Worm (Caenorhabditis elegans): Measurements from ENCODE around the gene sri-40.
"Not testable (repeated sequence)": the region's sequence is repeated elsewhere in the genome, so short reads cannot be mapped to it uniquely, and the experiment has no call there.

sri-40 gene

ce11 chrII:3210365-3210764 is 32.6 kb downstream of the sri-40 start, which contains the start of gene ZC239.5:
ZC239.5 (plus strand) TSS chrII:3210665.
- TF ChIP-seq che-1 (tag; optimal IDR thresholded peaks at IDR 0.05) (no peak), hlh-8 (tag; optimal IDR thresholded peaks at IDR 0.05) (no peak), ceh-31 (tag; optimal IDR thresholded peaks at IDR 0.05) (no peak), ceh-19 (GFP tag; optimal IDR thresholded peaks at IDR 0.05) (no peak), tbx-7 (tag; optimal IDR thresholded peaks at IDR 0.05) (no peak), lin-11 (tag; optimal IDR thresholded peaks at IDR 0.05) (no peak), pha-4 (tag; optimal IDR thresholded peaks at IDR 0.05) (no peak), ceh-30 (tag; optimal IDR thresholded peaks at IDR 0.05) (no peak), nhr-232 (tag; optimal IDR thresholded peaks at IDR 0.05) (no peak), ceh-48 (tag; optimal IDR thresholded peaks at IDR 0.05) (no peak), pax-1 (tag; optimal IDR thresholded peaks at IDR 0.05) (no peak), ttx-3 (tag; optimal IDR thresholded peaks at IDR 0.05) (no peak), pha-2 (tag; optimal IDR thresholded peaks at IDR 0.05) (no peak), rnt-1 (tag; optimal IDR thresholded peaks at IDR 0.05) (no peak), K09A11.1 (tag; optimal IDR thresholded peaks at IDR 0.05; ENCODE audit: insufficient read depth) (no peak)

- TF ChIP-seq F13H6.1 (tag; optimal IDR thresholded peaks at IDR 0.05) (no peak), K09A11.1 (tag; optimal IDR thresholded peaks at IDR 0.05; ENCODE audit: insufficient read depth) (no peak), ceh-18 (tag; optimal IDR thresholded peaks at IDR 0.05) (no peak), syd-9 (tag; optimal IDR thresholded peaks at IDR 0.05) (no peak), ceh-6 (GFP tag; optimal IDR thresholded peaks at IDR 0.05) (no peak), ref-2 (tag; optimal IDR thresholded peaks at IDR 0.05) (no peak), dve-1 (tag; optimal IDR thresholded peaks at IDR 0.05) (no peak), C38D4.7 (GFP tag; optimal IDR thresholded peaks at IDR 0.05) (no peak), elt-2 (tag; optimal IDR thresholded peaks at IDR 0.05) (no peak), ets-4 (tag; optimal IDR thresholded peaks at IDR 0.05) (no peak), Y22D7AL.16 (tag; optimal IDR thresholded peaks at IDR 0.05) (no peak), pqm-1 (tag; optimal IDR thresholded peaks at IDR 0.05) (no peak), pag-3 (tag; optimal IDR thresholded peaks at IDR 0.05; ENCODE audit: borderline replicate concordance) (no peak), ama-1 (optimal IDR thresholded peaks at IDR 0.05) (no peak), fkh-6 (tag; optimal IDR thresholded peaks at IDR 0.05) (no peak), fax-1 (tag; optimal IDR thresholded peaks at IDR 0.05) (no peak), lim-6 (tag; optimal IDR thresholded peaks at IDR 0.05) (no peak)
These were observed 36.1 kb downstream of the sri-40 start, which contains the start of gene ZC239.4 for ce11 chrII:3213898-3214297. ZC239.4 (plus strand) TSS chrII:3214198.

DNA sequence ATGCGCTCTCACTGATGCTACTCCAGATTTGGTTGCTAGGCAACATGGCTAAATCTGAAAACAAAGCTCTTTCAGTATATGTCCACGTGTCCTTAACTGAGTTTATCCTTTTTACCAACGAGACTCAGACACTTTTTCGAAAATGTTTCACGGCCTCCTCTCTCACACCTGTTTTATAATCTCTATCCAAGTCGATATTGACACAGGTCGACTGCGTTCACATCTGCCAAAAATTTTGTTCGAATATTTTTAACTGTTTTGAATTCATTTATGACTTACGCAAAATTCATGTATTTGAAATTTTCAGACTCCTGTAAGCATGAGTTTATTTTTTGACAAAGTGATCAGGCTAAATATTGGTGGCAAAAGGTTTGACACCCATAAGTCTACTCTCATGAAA is 38.0 kb downstream of the sri-40 start, which contains the start of gene ZC239.3:
Gene ZC239.3, plus strand, starts transcription at position 301 of the 400 bp plus-strand sequence.
- TF ChIP-seq odd-2 (tag; optimal IDR thresholded peaks at IDR 0.05); ahr-1 (tag; optimal IDR thresholded peaks at IDR 0.05); ama-1 (optimal IDR thresholded peaks at IDR 0.05): not testable (repeated sequence)

DNA sequence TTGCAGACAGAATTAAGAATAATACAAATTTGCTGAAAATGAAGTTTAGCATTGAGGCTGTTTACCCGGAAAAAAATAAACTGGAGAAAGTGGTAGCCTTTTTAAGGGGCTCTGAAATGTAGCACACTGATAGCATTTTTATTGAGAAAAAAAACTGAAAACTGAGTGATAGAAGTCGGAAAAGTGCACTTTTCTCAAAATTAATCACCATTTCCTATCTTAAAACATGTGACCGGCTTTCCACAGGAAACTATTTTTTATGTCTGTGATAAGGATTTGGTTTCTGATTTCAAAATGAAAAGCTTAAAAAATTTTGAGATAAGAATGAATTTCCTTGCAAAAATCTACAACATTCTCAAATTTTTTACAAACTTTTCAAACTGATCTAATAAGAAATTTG is 43.0 kb downstream of the sri-40 start, which contains the start of gene ZC239.22:
Gene ZC239.22, minus strand, starts transcription at position 101 of the 400 bp plus-strand sequence.
- TF ChIP-seq hlh-15 (tag; optimal IDR thresholded peaks at IDR 0.05) (no peak), ztf-16 (tag; optimal IDR thresholded peaks at IDR 0.05) (no peak), elt-2 (tag; optimal IDR thresholded peaks at IDR 0.05) (no peak), lim-6 (tag; optimal IDR thresholded peaks at IDR 0.05) (no peak), ceh-34 (tag; optimal IDR thresholded peaks at IDR 0.05) (no peak), ceh-48 (tag; optimal IDR thresholded peaks at IDR 0.05) (no peak), fkh-10 (GFP tag; optimal IDR thresholded peaks at IDR 0.05) (no peak), madf-2 (tag; optimal IDR thresholded peaks at IDR 0.05) (no peak), tbx-2 (tag; optimal IDR thresholded peaks at IDR 0.05) (no peak), zip-5 (tag; optimal IDR thresholded peaks at IDR 0.05) (no peak)
